Worm (Caenorhabditis elegans) whole organism, L4 larva: ENCODE results near the gene lbp-7.
A peak's percentile ranks its signal among the peaks of the same experiment; 100 is the strongest.

Source experiments
- F37D6.2 ChIP-seq: sonication (generic microtip); optimal IDR thresholded peaks from 2 replicates; lab custom pipeline; 2016; ENCODE audit warnings: mild to moderate bottlenecking, missing genetic modification characterization, missing compliant biosample characterization
- R02D3.7 ChIP-seq: fragments of 150-350 bp; sonication (generic microtip); optimal IDR thresholded peaks from 3 replicates; lab custom pipeline; 2014; ENCODE audit warnings: missing biosample characterization, missing genetic modification characterization
- T20F7.1 ChIP-seq: fragments of 200-800 bp; sonication (Bioruptor generic); optimal IDR thresholded peaks from 2 replicates; lab custom pipeline; 2018; ENCODE audit warnings: mild to moderate bottlenecking, missing genetic modification characterization, missing compliant biosample characterization
- aha-1 ChIP-seq: fragments of 150-350 bp; peaks from one replicate; lab custom pipeline; 2014; ENCODE audit warnings: missing biosample characterization, missing genetic modification characterization
- aly-2 ChIP-seq: sonication (generic microtip); optimal IDR thresholded peaks from 2 replicates; lab custom pipeline; 2018; ENCODE audit warnings: missing biosample characterization, missing genetic modification characterization
- arid-1 ChIP-seq: fragments of 200-800 bp; sonication (Bioruptor generic); conservative IDR thresholded peaks from 2 replicates; pipeline ENCODE4 v1.3.6; 2022; ENCODE audit warnings: missing genetic modification reagents, missing genetic modification characterization, missing compliant biosample characterization
- daf-16 ChIP-seq, 3 experiments: sonication (generic microtip); optimal IDR thresholded peaks; 2 replicates each; lab custom pipeline; 2016 to 2017; ENCODE audit warnings: missing genetic modification characterization in 3 of 3, missing genetic modification reagents in 3 of 3, mild to moderate bottlenecking in 2 of 3, missing compliant biosample characterization in 2 of 3, missing biosample characterization in 1 of 3, moderate library complexity in 1 of 3
- daf-19 ChIP-seq: fragments of 200-800 bp; sonication (Bioruptor generic); conservative IDR thresholded peaks from 2 replicates; pipeline ENCODE4 v1.3.6; 2022; ENCODE audit warnings: missing genetic modification characterization, missing compliant biosample characterization
- daf-8 ChIP-seq: fragments of 200-800 bp; sonication (Bioruptor generic); IDR thresholded peaks from 2 replicates; pipeline ENCODE4 v1.3.6; 2022; ENCODE audit warnings: missing genetic modification characterization, missing compliant biosample characterization
- dmd-6 ChIP-seq: fragments of 200-800 bp; sonication (Bioruptor generic); IDR thresholded peaks from 2 replicates; pipeline ENCODE4 v1.3.6; 2022; ENCODE audit warnings: missing genetic modification reagents, missing genetic modification characterization, missing compliant biosample characterization
- dpl-1 ChIP-seq: fragments of 150-350 bp; optimal IDR thresholded peaks from 2 replicates; lab custom pipeline; 2014; ENCODE audit warnings: missing biosample characterization, missing genetic modification reagents, missing genetic modification characterization
- duxl-1 ChIP-seq: sonication (generic microtip); optimal IDR thresholded peaks from 2 replicates; lab custom pipeline; 2016; ENCODE audit warnings: mild to moderate bottlenecking, missing genetic modification characterization, moderate library complexity, missing compliant biosample characterization; ENCODE audit not compliant: poor library complexity
- dve-1 ChIP-seq: sonication (generic microtip); optimal IDR thresholded peaks from 2 replicates; lab custom pipeline; 2017; ENCODE audit warnings: antibody characterized with exemption, mild to moderate bottlenecking, missing genetic modification characterization, missing compliant biosample characterization; ENCODE audit not compliant: insufficient read depth
- fkh-10 ChIP-seq: fragments of 150-350 bp; optimal IDR thresholded peaks from 2 replicates; lab custom pipeline; 2014; ENCODE audit warnings: missing biosample characterization, missing genetic modification reagents, missing genetic modification characterization
- fos-1 ChIP-seq: fragments of 150-350 bp; optimal IDR thresholded peaks from 2 replicates; lab custom pipeline; 2014; ENCODE audit warnings: missing biosample characterization, missing genetic modification characterization
- hlh-11 ChIP-seq: fragments of 200-800 bp; sonication (Bioruptor generic); optimal IDR thresholded peaks from 2 replicates; lab custom pipeline; 2018; ENCODE audit warnings: mild to moderate bottlenecking, missing genetic modification characterization, missing compliant biosample characterization
- hlh-30 ChIP-seq: sonication (generic microtip); optimal IDR thresholded peaks from 2 replicates; lab custom pipeline; 2017; ENCODE audit warnings: antibody characterized with exemption, mild to moderate bottlenecking, missing genetic modification characterization, missing compliant biosample characterization; ENCODE audit not compliant: insufficient read depth
- lim-7 ChIP-seq: fragments of 200-800 bp; sonication (Bioruptor generic); IDR thresholded peaks from 2 replicates; pipeline ENCODE4 v1.3.6; 2022; ENCODE audit warnings: missing genetic modification characterization, missing compliant biosample characterization
- lin-1 ChIP-seq: fragments of 200-800 bp; sonication (Bioruptor generic); IDR thresholded peaks from 2 replicates; pipeline ENCODE4 v1.3.6; 2022; ENCODE audit warnings: missing genetic modification reagents, missing genetic modification characterization, missing compliant biosample characterization
- lin-38 ChIP-seq: fragments of 200-800 bp; sonication (Bioruptor generic); IDR thresholded peaks from 2 replicates; pipeline ENCODE4 v1.3.6; 2022; ENCODE audit warnings: missing genetic modification reagents, missing genetic modification characterization, missing compliant biosample characterization
- lin-39 ChIP-seq: fragments of 150-350 bp; optimal IDR thresholded peaks from 2 replicates; lab custom pipeline; 2014; ENCODE audit warnings: missing biosample characterization, missing genetic modification reagents, missing genetic modification characterization
- madf-5 ChIP-seq, 2 experiments: fragments of 200-800 bp; sonication (Bioruptor generic); IDR thresholded peaks; 2 replicates each; pipeline ENCODE4 v1.3.6; 2022; ENCODE audit warnings: missing compliant biosample characterization in 2 of 2, missing genetic modification characterization in 2 of 2
- mep-1 ChIP-seq: fragments of 150-350 bp; sonication (generic microtip); optimal IDR thresholded peaks from 3 replicates; lab custom pipeline; 2014; ENCODE audit warnings: missing biosample characterization, missing genetic modification characterization
- mxl-3 ChIP-seq: fragments of 200-800 bp; sonication (Bioruptor generic); optimal IDR thresholded peaks from 2 replicates; lab custom pipeline; 2018; ENCODE audit warnings: mild to moderate bottlenecking, missing genetic modification characterization, missing compliant biosample characterization
- nhr-111 ChIP-seq: fragments of 200-800 bp; sonication (Bioruptor generic); optimal IDR thresholded peaks from 2 replicates; lab custom pipeline; 2018; ENCODE audit warnings: mild to moderate bottlenecking, missing genetic modification characterization, missing compliant biosample characterization
- nhr-237 ChIP-seq: sonication (generic microtip); optimal IDR thresholded peaks from 2 replicates; lab custom pipeline; 2017; ENCODE audit warnings: missing biosample characterization, missing genetic modification characterization
- nhr-25 ChIP-seq: sonication (generic microtip); optimal IDR thresholded peaks from 2 replicates; lab custom pipeline; 2017; ENCODE audit warnings: missing genetic modification characterization, mild to moderate bottlenecking, missing compliant biosample characterization, antibody characterized with exemption, moderate library complexity, borderline replicate concordance; ENCODE audit not compliant: insufficient read depth
- nhr-28 ChIP-seq: fragments of 150-350 bp; optimal IDR thresholded peaks from 2 replicates; lab custom pipeline; 2014; ENCODE audit warnings: missing biosample characterization, missing genetic modification characterization
- nhr-41 ChIP-seq: fragments of 200-800 bp; sonication (Bioruptor generic); IDR thresholded peaks from 2 replicates; pipeline ENCODE4 v1.3.6; 2022; ENCODE audit warnings: missing genetic modification reagents, missing genetic modification characterization, missing compliant biosample characterization
- nhr-42 ChIP-seq: fragments of 200-800 bp; sonication (Bioruptor generic); IDR thresholded peaks from 2 replicates; pipeline ENCODE4 v1.3.6; 2022; ENCODE audit warnings: missing genetic modification characterization, missing compliant biosample characterization
- nhr-6 ChIP-seq: fragments of 150-350 bp; optimal IDR thresholded peaks from 2 replicates; lab custom pipeline; 2014; ENCODE audit warnings: missing biosample characterization, missing genetic modification characterization
- nhr-77 ChIP-seq: fragments of 150-350 bp; optimal IDR thresholded peaks from 2 replicates; lab custom pipeline; 2014; ENCODE audit warnings: missing biosample characterization, missing genetic modification characterization
- php-3 ChIP-seq: fragments of 200-800 bp; sonication (Bioruptor generic); IDR thresholded peaks from 2 replicates; pipeline ENCODE4 v1.3.6; 2022; ENCODE audit warnings: missing genetic modification reagents, missing genetic modification characterization, missing compliant biosample characterization
- pqm-1 ChIP-seq: sonication (generic microtip); optimal IDR thresholded peaks from 2 replicates; lab custom pipeline; 2017; ENCODE audit warnings: missing biosample characterization, missing genetic modification characterization
- rbr-2 ChIP-seq: sonication (generic microtip); optimal IDR thresholded peaks from 2 replicates; lab custom pipeline; 2016; ENCODE audit warnings: missing genotype, missing genetic modification characterization, missing compliant biosample characterization
- saeg-2 ChIP-seq: fragments of 200-800 bp; sonication (Bioruptor generic); IDR thresholded peaks from 2 replicates; pipeline ENCODE4 v1.3.6; 2022; ENCODE audit warnings: missing genetic modification reagents, missing genetic modification characterization, missing compliant biosample characterization
- skn-1 ChIP-seq: fragments of 150-350 bp; optimal IDR thresholded peaks from 2 replicates; lab custom pipeline; 2014; ENCODE audit warnings: missing biosample characterization, missing genetic modification characterization
- spr-3 ChIP-seq: fragments of 200-800 bp; sonication (Bioruptor generic); optimal IDR thresholded peaks from 2 replicates; lab custom pipeline; 2018; ENCODE audit warnings: mild to moderate bottlenecking, missing genetic modification characterization, missing compliant biosample characterization
- tag-97 ChIP-seq: fragments of 200-800 bp; sonication (Bioruptor generic); IDR thresholded peaks from 2 replicates; pipeline ENCODE4 v1.3.6; 2022; ENCODE audit warnings: missing genetic modification characterization, missing compliant biosample characterization
- tra-1 ChIP-seq: fragments of 200-800 bp; sonication (Bioruptor generic); IDR thresholded peaks from 2 replicates; pipeline ENCODE4 v1.3.6; 2022; ENCODE audit warnings: missing genetic modification reagents, missing genetic modification characterization, missing compliant biosample characterization
- vab-7 ChIP-seq: fragments of 200-800 bp; sonication (Bioruptor generic); IDR thresholded peaks from 2 replicates; pipeline ENCODE4 v1.3.6; 2022; ENCODE audit warnings: missing genetic modification reagents, missing genetic modification characterization, missing compliant biosample characterization
- ztf-11 ChIP-seq: fragments of 150-350 bp; optimal IDR thresholded peaks from 2 replicates; lab custom pipeline; 2014; ENCODE audit warnings: missing biosample characterization, missing genetic modification characterization

Gene lbp-7

DNA sequence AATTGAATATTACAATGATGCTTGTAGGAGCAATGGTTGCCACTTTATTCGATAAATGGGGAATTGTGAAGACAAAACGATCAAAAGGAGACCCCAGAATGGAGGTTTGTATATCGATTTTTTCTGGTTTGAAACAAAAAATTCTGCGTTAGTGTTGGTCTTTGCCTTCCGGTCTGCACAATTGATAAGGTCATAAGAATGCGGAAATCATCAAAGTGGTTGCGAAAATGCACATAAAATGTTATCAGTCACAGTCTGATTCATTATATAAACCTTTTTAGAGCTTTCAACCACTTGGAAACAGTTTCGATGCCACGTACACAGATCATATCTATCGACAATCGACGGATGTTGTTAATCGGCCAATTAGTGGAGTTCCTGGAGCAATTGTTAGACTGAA is 14.2 kb downstream of the lbp-7 start (continued):
- TF ChIP-seq daf-19 (GFP tag; lab: Robert Waterston, UW) (no peak), skn-1 (tag; lab: Kevin White, UChicago) (no peak), T20F7.1 (GFP tag; lab: Kevin White, UChicago) (no peak), vab-7 (no peak), pqm-1 (tag; lab: Kevin White, UChicago) (peak; percentile 88), tra-1 (GFP tag; lab: Robert Waterston, UW) (0 out of 2 replicates have a peak, but pooled peaks have one; percentile 10), F37D6.2 (tag; lab: Kevin White, UChicago) (no peak), nhr-237 (no peak), hlh-30 (no peak), R02D3.7 (no peak), dpl-1 (GFP tag; lab: Kevin White, UChicago) (no peak), lin-39 (tag; lab: Kevin White, UChicago) (no peak), nhr-42 (GFP tag; lab: Robert Waterston, UW) (no peak), aly-2 (tag; lab: Kevin White, UChicago) (no peak), rbr-2 (tag; lab: Kevin White, UChicago) (no peak), tag-97 (no peak), php-3 (GFP tag; lab: Robert Waterston, UW) (peak; percentile 86), spr-3 (GFP tag; lab: Kevin White, UChicago) (no peak), nhr-41 (GFP tag; lab: Robert Waterston, UW) (no peak), hlh-11 (tag; lab: Kevin White, UChicago) (peak; percentile 62), duxl-1 (tag; lab: Kevin White, UChicago) (peak; percentile 6), lin-38 (GFP tag; lab: Robert Waterston, UW) (no peak)

DNA sequence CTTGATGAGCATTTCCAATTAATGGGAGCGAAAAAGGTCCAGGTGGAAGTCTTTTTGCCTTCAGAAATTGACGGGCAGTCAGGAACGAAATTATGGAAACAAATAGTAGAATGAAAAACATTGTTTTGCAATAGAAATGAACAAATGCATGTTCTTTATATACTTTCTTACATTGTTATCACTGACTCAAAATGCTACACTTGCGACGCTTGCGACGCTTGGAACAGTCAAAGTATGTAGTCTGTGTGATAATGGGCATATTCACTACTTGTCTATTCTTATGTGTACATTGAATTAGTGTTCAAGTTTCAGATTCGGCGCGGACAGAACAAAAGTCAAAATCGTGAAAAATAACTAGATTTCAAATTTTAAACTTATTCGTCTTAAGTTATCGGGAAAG is 19.0 kb downstream of the lbp-7 start, which contains the start of gene cyp-35C1:
TSS of gene cyp-35C1 (minus strand) at position 132 of the 400 bp plus-strand sequence.
- no peak for TF ChIP-seq nhr-25 (tag; lab: Kevin White, UChicago)
- no peak for TF ChIP-seq dpl-1 (GFP tag; lab: Kevin White, UChicago)
- TF ChIP-seq saeg-2 (GFP tag; lab: Robert Waterston, UW), result 0 out of 2 replicates have a peak, but pooled peaks have one; percentile 33
- no peak for TF ChIP-seq madf-5 (GFP tag; IDR thresholded peaks at IDR 0.05; lab: Robert Waterston, UW)
- TF ChIP-seq fos-1 (tag; lab: Kevin White, UChicago), result no peak
- TF ChIP-seq nhr-111 (GFP tag; lab: Kevin White, UChicago), result no peak
- TF ChIP-seq lim-7 (GFP tag; lab: Robert Waterston, UW), result no peak
- TF ChIP-seq pqm-1 (tag; lab: Kevin White, UChicago), result peak; percentile 12
- TF ChIP-seq aha-1 (tag; lab: Kevin White, UChicago), result peak; percentile 49
- peak; percentile 19 for TF ChIP-seq dve-1 (tag; lab: Kevin White, UChicago)
- TF ChIP-seq nhr-28 (tag; lab: Kevin White, UChicago), result peak; percentile 93
- TF ChIP-seq nhr-77 (tag; lab: Kevin White, UChicago), result peak; percentile 69
- 0 out of 2 replicates have a peak, but pooled peaks have one; percentile 11 for TF ChIP-seq dmd-6 (GFP tag; lab: Robert Waterston, UW)
- no peak for TF ChIP-seq arid-1 (GFP tag; lab: Robert Waterston, UW)
- peak; percentile 15 for TF ChIP-seq hlh-11 (tag; lab: Kevin White, UChicago)
- TF ChIP-seq lin-1 (GFP tag; lab: Robert Waterston, UW), result no peak
- TF ChIP-seq daf-16 (GFP tag; optimal IDR thresholded peaks at IDR 0.05; lab: Kevin White, UChicago), result no peak
- TF ChIP-seq daf-16 (tag; optimal IDR thresholded peaks at IDR 0.05; lab: Kevin White, UChicago), result peak; percentile 39

DNA sequence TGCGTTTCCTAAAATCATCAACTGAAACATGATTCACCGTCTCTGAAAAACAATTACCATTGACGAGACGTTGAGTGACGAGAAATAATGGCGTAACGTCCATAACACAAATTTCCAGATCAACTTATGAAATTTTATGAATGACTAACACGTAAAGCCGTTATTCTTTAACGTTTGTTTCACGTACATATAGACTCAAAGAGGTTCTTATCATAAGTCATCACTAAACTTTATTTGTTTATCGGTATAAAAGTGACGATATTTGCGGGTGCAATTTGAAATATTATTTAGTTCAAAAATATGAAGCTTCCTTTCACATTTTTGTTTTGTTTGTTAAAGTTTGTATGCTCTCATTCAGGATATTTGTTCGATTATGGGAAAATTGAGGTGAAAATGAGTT is 19.9 kb downstream of the lbp-7 start, which contains the start of gene oac-3:
TSS of gene oac-3 (plus strand) at position 301 of the 400 bp plus-strand sequence.
- no peak for TF ChIP-seq fkh-10 (GFP tag; lab: Kevin White, UChicago)
- TF ChIP-seq mep-1 (tag; lab: Kevin White, UChicago), result no peak
- no peak for TF ChIP-seq php-3 (GFP tag; lab: Robert Waterston, UW)
- no peak for TF ChIP-seq nhr-6
- no peak for TF ChIP-seq mxl-3 (GFP tag; lab: Kevin White, UChicago)
- TF ChIP-seq ztf-11 (tag; lab: Kevin White, UChicago), result no peak
- no peak for TF ChIP-seq daf-8 (GFP tag; lab: Robert Waterston, UW)
- no peak for TF ChIP-seq daf-16 (GFP tag; optimal IDR thresholded peaks at IDR 0.05; lab: Kevin White, UChicago)
- no peak for TF ChIP-seq daf-16 (tag; optimal IDR thresholded peaks at IDR 0.05; lab: Kevin White, UChicago)
